Worm (Caenorhabditis elegans) whole organism, young adult: Measurements from ENCODE around the gene ZK622.4.

Source experiments
- B0336.3 ChIP-seq: fragments of 200-800 bp; sonication (Bioruptor generic); IDR thresholded peaks from 2 replicates; pipeline ENCODE4 v1.3.6; 2022; ENCODE audit warnings: missing genetic modification characterization, missing compliant biosample characterization
- C06A6.2 ChIP-seq: fragments of 200-800 bp; sonication (Bioruptor generic); conservative IDR thresholded peaks from 2 replicates; pipeline ENCODE4 v1.3.6; 2022; ENCODE audit warnings: missing genetic modification characterization, missing compliant biosample characterization
- F23B12.7 ChIP-seq: sonication (generic microtip); optimal IDR thresholded peaks from 2 replicates; lab custom pipeline; 2017; ENCODE audit warnings: missing genetic modification characterization, mild to moderate bottlenecking, missing compliant biosample characterization, antibody characterized with exemption, moderate library complexity; ENCODE audit not compliant: insufficient read depth
- F33H1.4 ChIP-seq: fragments of 200-800 bp; sonication (Bioruptor generic); IDR thresholded peaks from 2 replicates; pipeline ENCODE4 v1.3.6; 2022; ENCODE audit warnings: missing genetic modification reagents, missing genetic modification characterization, missing compliant biosample characterization
- F39B2.1 ChIP-seq: fragments of 200-800 bp; sonication (Bioruptor generic); IDR thresholded peaks from 2 replicates; pipeline ENCODE4 v1.3.6; 2022; ENCODE audit warnings: missing genetic modification reagents, missing genetic modification characterization, missing compliant biosample characterization
- F49E8.2 ChIP-seq: sonication (generic microtip); optimal IDR thresholded peaks from 3 replicates; lab custom pipeline; 2017; ENCODE audit warnings: missing genetic modification characterization, mild to moderate bottlenecking, missing compliant biosample characterization, antibody characterized with exemption, moderate library complexity; ENCODE audit not compliant: insufficient read depth
- F52B5.7 ChIP-seq: sonication (generic microtip); optimal IDR thresholded peaks from 2 replicates; lab custom pipeline; 2016; ENCODE audit warnings: mild to moderate bottlenecking, missing genetic modification characterization, missing compliant biosample characterization
- K11D2.4 ChIP-seq: fragments of 200-800 bp; sonication (Bioruptor generic); IDR thresholded peaks from 2 replicates; pipeline ENCODE4 v1.3.6; 2022; ENCODE audit warnings: missing genetic modification reagents, missing genetic modification characterization, missing compliant biosample characterization
- T07F8.4 ChIP-seq: sonication (generic microtip); optimal IDR thresholded peaks from 2 replicates; lab custom pipeline; 2016; ENCODE audit warnings: mild to moderate bottlenecking, missing genetic modification characterization, moderate library complexity, missing compliant biosample characterization
- Y53G8AR.9 ChIP-seq: fragments of 200-800 bp; sonication (Bioruptor generic); conservative IDR thresholded peaks from 2 replicates; pipeline ENCODE4 v1.3.6; 2022; ENCODE audit warnings: missing genetic modification reagents, missing genetic modification characterization, missing compliant biosample characterization
- Y56A3A.18 ChIP-seq: fragments of 200-800 bp; sonication (Bioruptor generic); IDR thresholded peaks from 2 replicates; pipeline ENCODE4 v1.3.6; 2022; ENCODE audit warnings: missing genetic modification reagents, missing genetic modification characterization, missing compliant biosample characterization
- Y67H2A.10 ChIP-seq: fragments of 200-800 bp; sonication (Bioruptor generic); conservative IDR thresholded peaks from 2 replicates; pipeline ENCODE4 v1.3.6; 2022; ENCODE audit warnings: missing genetic modification reagents, missing genetic modification characterization, missing compliant biosample characterization
- Y95B8A.8 ChIP-seq: fragments of 200-800 bp; sonication (Bioruptor generic); IDR thresholded peaks from 2 replicates; pipeline ENCODE4 v1.3.6; 2022; ENCODE audit warnings: missing genetic modification reagents, missing genetic modification characterization, missing compliant biosample characterization
- aptf-3 ChIP-seq: fragments of 200-800 bp; sonication (Bioruptor generic); IDR thresholded peaks from 2 replicates; pipeline ENCODE4 v1.3.6; 2022; ENCODE audit warnings: missing genetic modification characterization, missing compliant biosample characterization
- attf-5 ChIP-seq: fragments of 200-800 bp; sonication (Bioruptor generic); optimal IDR thresholded peaks from 2 replicates; lab custom pipeline; 2018; ENCODE audit warnings: mild to moderate bottlenecking, missing genetic modification characterization, missing compliant biosample characterization
- bed-2 ChIP-seq: fragments of 200-800 bp; sonication (Bioruptor generic); IDR thresholded peaks from 2 replicates; pipeline ENCODE4 v1.3.6; 2022; ENCODE audit warnings: missing genetic modification reagents, missing genetic modification characterization, missing compliant biosample characterization
- ceh-100 ChIP-seq: fragments of 200-800 bp; sonication (Bioruptor generic); IDR thresholded peaks from 2 replicates; pipeline ENCODE4 v1.3.6; 2022; ENCODE audit warnings: missing genetic modification reagents, missing genetic modification characterization, missing compliant biosample characterization
- ceh-79 ChIP-seq: sonication (generic microtip); optimal IDR thresholded peaks from 2 replicates; lab custom pipeline; 2017; ENCODE audit warnings: mild to moderate bottlenecking, missing genetic modification characterization, missing compliant biosample characterization
- chd-7 ChIP-seq: sonication (generic microtip); optimal IDR thresholded peaks from 2 replicates; lab custom pipeline; 2016; ENCODE audit warnings: mild to moderate bottlenecking, missing genetic modification characterization, moderate library complexity, missing compliant biosample characterization
- die-1 ChIP-seq: sonication (generic microtip); optimal IDR thresholded peaks from 2 replicates; lab custom pipeline; 2016; ENCODE audit warnings: missing genotype, mild to moderate bottlenecking, missing genetic modification characterization, missing compliant biosample characterization
- dox-1 ChIP-seq: fragments of 200-800 bp; sonication (Bioruptor generic); IDR thresholded peaks from 2 replicates; pipeline ENCODE4 v1.3.6; 2022; ENCODE audit warnings: missing genetic modification reagents, missing genetic modification characterization, missing compliant biosample characterization
- egl-44 ChIP-seq: fragments of 200-800 bp; sonication (Bioruptor generic); IDR thresholded peaks from 2 replicates; pipeline ENCODE4 v1.3.6; 2022; ENCODE audit warnings: missing genetic modification reagents, missing genetic modification characterization, missing compliant biosample characterization
- hmg-1.2 ChIP-seq: fragments of 200-800 bp; sonication (Bioruptor generic); IDR thresholded peaks from 2 replicates; pipeline ENCODE4 v1.3.6; 2022; ENCODE audit warnings: missing genetic modification reagents, missing genetic modification characterization, missing compliant biosample characterization
- let-607 ChIP-seq, 2 experiments: fragments of 200-800 bp in 1 of 2; sonication (Bioruptor generic) in 1 of 2; sonication (generic microtip) in 1 of 2; optimal IDR thresholded peaks; 2 replicates each; lab custom pipeline; 2016 to 2018; ENCODE audit warnings: mild to moderate bottlenecking in 2 of 2, missing compliant biosample characterization in 2 of 2, missing genetic modification characterization in 2 of 2, moderate library complexity in 2 of 2, missing genotype in 1 of 2
- lin-26 ChIP-seq: fragments of 200-800 bp; sonication (Bioruptor generic); IDR thresholded peaks from 2 replicates; pipeline ENCODE4 v1.3.6; 2022; ENCODE audit warnings: missing genetic modification reagents, missing genetic modification characterization, missing compliant biosample characterization
- lin-40 ChIP-seq: sonication (generic microtip); optimal IDR thresholded peaks from 2 replicates; lab custom pipeline; 2016; ENCODE audit warnings: missing genetic modification characterization, mild to moderate bottlenecking, missing compliant biosample characterization, missing genotype, missing genetic modification reagents
- lin-54 ChIP-seq: fragments of 200-800 bp; sonication (Bioruptor generic); optimal IDR thresholded peaks from 2 replicates; lab custom pipeline; 2018; ENCODE audit warnings: mild to moderate bottlenecking, missing genetic modification characterization, missing compliant biosample characterization
- madf-10 ChIP-seq: sonication (generic microtip); optimal IDR thresholded peaks from 2 replicates; lab custom pipeline; 2016; ENCODE audit warnings: mild to moderate bottlenecking, missing genetic modification characterization, missing compliant biosample characterization
- madf-8 ChIP-seq: fragments of 200-800 bp; sonication (Bioruptor generic); conservative IDR thresholded peaks from 2 replicates; pipeline ENCODE4 v1.3.6; 2022; ENCODE audit warnings: missing genetic modification reagents, missing genetic modification characterization, missing compliant biosample characterization
- mcd-1 ChIP-seq: fragments of 200-800 bp; sonication (Bioruptor generic); IDR thresholded peaks from 2 replicates; pipeline ENCODE4 v1.3.6; 2022; ENCODE audit warnings: missing genetic modification reagents, missing genetic modification characterization, missing compliant biosample characterization
- mes-4 ChIP-seq: sonication (generic microtip); optimal IDR thresholded peaks from 2 replicates; lab custom pipeline; 2016; ENCODE audit warnings: missing genotype, missing genetic modification characterization, missing compliant biosample characterization
- mxl-1 ChIP-seq: sonication (generic microtip); optimal IDR thresholded peaks from 2 replicates; lab custom pipeline; 2016; ENCODE audit warnings: missing genetic modification characterization, missing compliant biosample characterization
- nhr-179 ChIP-seq: sonication (generic microtip); optimal IDR thresholded peaks from 2 replicates; lab custom pipeline; 2016; ENCODE audit warnings: mild to moderate bottlenecking, missing genetic modification characterization, missing compliant biosample characterization
- nhr-90 ChIP-seq: sonication (generic microtip); optimal IDR thresholded peaks from 2 replicates; lab custom pipeline; 2016; ENCODE audit warnings: missing genotype, mild to moderate bottlenecking, missing genetic modification characterization, missing compliant biosample characterization
- rcor-1 ChIP-seq: fragments of 200-800 bp; sonication (Bioruptor generic); IDR thresholded peaks from 2 replicates; pipeline ENCODE4 v1.3.6; 2022; ENCODE audit warnings: missing genetic modification reagents, missing genetic modification characterization, missing compliant biosample characterization
- repo-1 ChIP-seq: sonication (generic microtip); optimal IDR thresholded peaks from 2 replicates; lab custom pipeline; 2017; ENCODE audit warnings: mild to moderate bottlenecking, missing genetic modification characterization, missing compliant biosample characterization
- rpc-1 ChIP-seq, 2 experiments: fragments of 150-350 bp in 1 of 2; sonication (generic microtip) in 1 of 2; optimal IDR thresholded peaks; 2 replicates each; lab custom pipeline; 2014 to 2018; ENCODE audit warnings: missing biosample characterization in 1 of 2, missing genetic modification characterization in 1 of 2, missing genetic modification reagents in 1 of 2, missing genotype in 1 of 2
- snpc-1.3 ChIP-seq: sonication (generic microtip); optimal IDR thresholded peaks from 2 replicates; lab custom pipeline; 2017; ENCODE audit warnings: missing genetic modification characterization, mild to moderate bottlenecking, missing compliant biosample characterization, antibody characterized with exemption, moderate library complexity, missing genotype, missing genetic modification reagents; ENCODE audit not compliant: insufficient read depth
- snpc-4 ChIP-seq, 5 experiments: fragments of 150-350 bp in 1 of 5; sonication (generic microtip) in 4 of 5; optimal IDR thresholded peaks; 2 replicates each; lab custom pipeline; 2014 to 2018; ENCODE audit warnings: missing genetic modification characterization in 5 of 5, missing biosample characterization in 3 of 5, antibody characterized with exemption in 2 of 5, mild to moderate bottlenecking in 2 of 5, missing compliant biosample characterization in 2 of 5, missing genotype in 2 of 5, moderate library complexity in 2 of 5, missing genetic modification reagents in 1 of 5
- unc-130 ChIP-seq: sonication (generic microtip); optimal IDR thresholded peaks from 2 replicates; lab custom pipeline; 2016; ENCODE audit warnings: missing genetic modification reagents, missing genetic modification characterization, missing compliant biosample characterization
- zfh-2 ChIP-seq: fragments of 200-800 bp; sonication (Bioruptor generic); conservative IDR thresholded peaks from 2 replicates; pipeline ENCODE4 v1.3.6; 2022; ENCODE audit warnings: missing genetic modification reagents, missing genetic modification characterization, missing compliant biosample characterization
- ztf-25 ChIP-seq: fragments of 200-800 bp; sonication (Bioruptor generic); IDR thresholded peaks from 2 replicates; pipeline ENCODE4 v1.3.6; 2022; ENCODE audit warnings: missing genetic modification reagents, missing genetic modification characterization, missing compliant biosample characterization
- ztf-26 ChIP-seq: sonication (generic microtip); optimal IDR thresholded peaks from 2 replicates; lab custom pipeline; 2017; ENCODE audit warnings: missing genetic modification characterization, missing compliant biosample characterization
- ztf-3 ChIP-seq: fragments of 200-800 bp; sonication (Bioruptor generic); optimal IDR thresholded peaks from 2 replicates; lab custom pipeline; 2018; ENCODE audit warnings: mild to moderate bottlenecking, missing genetic modification characterization, missing compliant biosample characterization
- ztf-6 ChIP-seq: fragments of 200-800 bp; sonication (Bioruptor generic); IDR thresholded peaks from 2 replicates; pipeline ENCODE4 v1.3.6; 2022; ENCODE audit warnings: missing genetic modification reagents, missing genetic modification characterization, missing compliant biosample characterization

ZK622.4 gene

DNA sequence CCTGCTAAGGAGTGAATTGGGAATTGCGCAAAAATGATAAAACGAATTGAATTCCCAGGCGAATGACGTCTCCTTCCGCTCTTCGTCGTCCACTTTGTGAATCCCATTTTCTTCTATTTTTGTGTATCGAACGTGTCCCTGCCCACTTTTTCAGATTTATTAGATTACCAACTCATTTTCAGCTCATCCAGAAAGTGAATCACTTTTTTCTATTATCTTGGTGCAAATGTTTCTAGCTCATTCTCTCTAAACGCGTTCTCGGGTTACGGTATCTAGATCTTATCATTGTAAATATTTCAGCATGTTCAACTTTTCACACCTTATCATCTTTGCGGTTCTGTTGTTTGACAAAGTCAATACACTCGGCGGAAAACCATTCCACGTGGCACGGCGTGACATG, 3.4 kb upstream of the ZK622.4 start, which contains the start of gene ZK622.5:
Gene ZK622.5, plus strand, starts transcription at position 301 of the 400 bp plus-strand sequence.
- TF ChIP-seq ceh-100 (GFP tag; lab: Robert Waterston, UW) = no peak
- no peak for TF ChIP-seq zfh-2 (GFP tag; lab: Robert Waterston, UW)
- TF ChIP-seq Y95B8A.8 (GFP tag; lab: Robert Waterston, UW) = no peak
- no peak for TF ChIP-seq F33H1.4 (GFP tag; lab: Robert Waterston, UW)
- no peak for TF ChIP-seq madf-8
- TF ChIP-seq ceh-79 = no peak
- no peak for TF ChIP-seq mcd-1 (GFP tag; lab: Robert Waterston, UW)
- TF ChIP-seq lin-40 (tag; lab: Kevin White, UChicago) = no peak
- no peak for TF ChIP-seq unc-130
- TF ChIP-seq Y53G8AR.9 = no peak
- no peak for TF ChIP-seq F49E8.2 (tag; lab: Kevin White, UChicago)
- TF ChIP-seq rcor-1 = no peak
- TF ChIP-seq snpc-1.3 (tag; lab: Kevin White, UChicago) = no peak
- TF ChIP-seq lin-54 (GFP tag; lab: Kevin White, UChicago) = no peak
- no peak for TF ChIP-seq ztf-26 (tag; lab: Kevin White, UChicago)
- TF ChIP-seq aptf-3 (GFP tag; lab: Robert Waterston, UW) = no peak
- TF ChIP-seq attf-5 (GFP tag; lab: Kevin White, UChicago) = no peak
- TF ChIP-seq Y67H2A.10 (GFP tag; lab: Robert Waterston, UW) = no peak

DNA sequence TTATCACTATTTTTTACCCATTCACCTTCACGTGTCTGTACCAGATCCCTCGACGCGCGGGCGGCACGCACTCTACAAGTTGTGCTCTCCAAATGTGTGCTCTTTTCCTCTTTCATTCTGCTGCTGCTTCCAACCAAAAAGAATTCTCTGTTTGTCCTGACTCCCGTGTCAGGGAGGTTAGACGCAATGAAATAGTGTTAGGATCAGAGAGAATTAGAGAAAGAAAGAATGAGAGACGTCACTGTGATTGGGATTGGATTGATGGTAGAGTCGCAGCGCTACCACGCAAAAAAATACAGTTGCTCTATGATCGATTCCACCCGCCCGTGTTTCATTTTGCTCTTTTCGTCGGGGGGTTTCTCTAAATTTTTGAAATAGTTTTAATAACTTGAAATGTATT, 1.5 kb upstream of the ZK622.4 start:
- TF ChIP-seq F52B5.7 (tag; lab: Kevin White, UChicago) (no peak), lin-26 (GFP tag; lab: Robert Waterston, UW) (no peak), B0336.3 (GFP tag; lab: Robert Waterston, UW) (no peak), Y53G8AR.9 (no peak), nhr-179 (tag; lab: Kevin White, UChicago) (no peak), hmg-1.2 (GFP tag; lab: Robert Waterston, UW) (peak; percentile 53; the same call in 1 of the 2 replicates), chd-7 (tag; lab: Kevin White, UChicago) (no peak), Y56A3A.18 (GFP tag; lab: Robert Waterston, UW) (no peak)

DNA sequence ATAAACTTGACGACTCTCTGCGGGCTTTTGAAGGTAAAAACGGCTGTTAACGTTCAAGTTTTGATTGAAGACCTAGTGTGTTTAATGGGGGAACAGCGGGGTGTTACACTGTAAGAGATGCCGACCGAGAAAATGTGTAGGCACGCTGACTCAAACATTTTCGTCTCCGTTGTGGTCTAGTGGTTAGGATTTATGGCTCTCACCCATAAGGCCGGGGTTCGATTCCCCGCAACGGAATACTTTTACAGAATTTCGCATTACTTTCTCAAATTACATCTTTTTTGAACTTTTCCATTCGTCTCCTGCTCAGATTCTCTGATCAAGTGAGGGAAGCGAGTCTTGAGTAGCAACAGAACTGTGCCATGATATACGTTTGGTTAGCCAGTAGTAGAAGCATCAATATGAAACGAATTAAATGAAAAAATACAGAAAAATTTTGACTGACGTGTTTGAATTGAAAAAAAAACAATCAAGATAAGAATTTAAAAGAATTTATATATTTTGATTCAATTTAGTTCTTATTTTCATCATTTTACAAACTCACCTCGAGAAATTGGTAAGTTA, 867 bp downstream of the ZK622.4 start, which contains the start of gene ZK622.1:
Gene ZK622.1, plus strand, starts transcription at position 514 of the 564 bp plus-strand sequence.
- peak; percentile 61 for TF ChIP-seq madf-10 (tag; lab: Kevin White, UChicago)
- TF ChIP-seq ztf-6 (GFP tag; lab: Robert Waterston, UW) = no peak
- TF ChIP-seq T07F8.4 (tag; lab: Kevin White, UChicago) = peak; percentile 44
- TF ChIP-seq dox-1 (GFP tag; lab: Robert Waterston, UW) = peak; percentile 55
- TF ChIP-seq die-1 (tag; lab: Kevin White, UChicago) = peak; percentile 77
- TF ChIP-seq snpc-4 (GFP tag; optimal IDR thresholded peaks at IDR 0.05; lab: Kevin White, UChicago) = peak; percentile 29
- peak in 2 of 4 experiments; percentile 21 to 35 for TF ChIP-seq snpc-4 (tag; optimal IDR thresholded peaks at IDR 0.05; lab: Kevin White, UChicago)
- peak; percentile 48 for TF ChIP-seq F23B12.7 (tag; lab: Kevin White, UChicago)
- TF ChIP-seq nhr-90 (tag; lab: Kevin White, UChicago) = peak; percentile 61
- TF ChIP-seq repo-1 (tag; lab: Kevin White, UChicago) = no peak
- TF ChIP-seq F39B2.1 (GFP tag; lab: Robert Waterston, UW) = no peak
- no peak for TF ChIP-seq bed-2 (GFP tag; lab: Robert Waterston, UW)
- no peak for TF ChIP-seq ztf-3 (GFP tag; lab: Kevin White, UChicago)
- TF ChIP-seq let-607 (tag; optimal IDR thresholded peaks at IDR 0.05; lab: Kevin White, UChicago) = no peak
- TF ChIP-seq mes-4 = no peak
- peak; percentile 83 for TF ChIP-seq rpc-1 (optimal IDR thresholded peaks at IDR 0.05; lab: Kevin White, UChicago)
- peak; percentile 88 for TF ChIP-seq rpc-1 (tag; optimal IDR thresholded peaks at IDR 0.05; lab: Kevin White, UChicago)
- no peak for TF ChIP-seq K11D2.4 (GFP tag; lab: Robert Waterston, UW)
- peak; percentile 26 for TF ChIP-seq mxl-1 (tag; lab: Kevin White, UChicago)
- TF ChIP-seq C06A6.2 (GFP tag; lab: Robert Waterston, UW) = no peak
- TF ChIP-seq mcd-1 (GFP tag; lab: Robert Waterston, UW) = peak; percentile 42; the same call in 1 of the 2 replicates
- peak; percentile 72 for TF ChIP-seq ztf-25 (GFP tag; lab: Robert Waterston, UW)
- 0 out of 2 replicates have a peak, but pooled peaks have one; percentile 56 for TF ChIP-seq egl-44 (GFP tag; lab: Robert Waterston, UW)
- peak; percentile 72 for TF ChIP-seq Y95B8A.8 (GFP tag; lab: Robert Waterston, UW)
